Fruit fly (Drosophila melanogaster) whole organism, embryonic: ENCODE data around the gene CG2444.

Experiments used
- CG10209 ChIP-seq: fragments of 200-800 bp; sonication (Bioruptor generic); optimal IDR thresholded peaks from 3 replicates; lab custom pipeline; 2017; ENCODE audit warnings: missing biosample characterization, mild to moderate bottlenecking, missing genetic modification characterization, missing genetic modification reagents
- CG10267 ChIP-seq: fragments of 200-800 bp; sonication (Bioruptor generic); optimal IDR thresholded peaks from 2 replicates; lab custom pipeline; 2018; ENCODE audit warnings: missing biosample characterization, mild to moderate bottlenecking, missing genetic modification characterization, moderate library complexity
- CG10959 ChIP-seq: fragments of 200-800 bp; sonication (Bioruptor generic); IDR thresholded peaks from 2 replicates; pipeline ENCODE4 v1.3.6; 2022; ENCODE audit warnings: missing biosample characterization, missing genetic modification characterization
- CG12659 ChIP-seq: fragments of 200-800 bp; sonication (Bioruptor generic); optimal IDR thresholded peaks from 3 replicates; lab custom pipeline; 2017; ENCODE audit warnings: mild to moderate bottlenecking, missing biosample characterization, missing genetic modification reagents, missing genetic modification characterization
- CG12942 ChIP-seq: fragments of 200-800 bp; sonication (Bioruptor generic); optimal IDR thresholded peaks from 3 replicates; lab custom pipeline; 2016; ENCODE audit warnings: missing biosample characterization, missing genetic modification characterization
- CG13775 ChIP-seq: fragments of 200-800 bp; sonication (Bioruptor generic); optimal IDR thresholded peaks from 3 replicates; lab custom pipeline; 2017; ENCODE audit warnings: missing biosample characterization, mild to moderate bottlenecking, missing genetic modification characterization
- CG14710 ChIP-seq: fragments of 200-800 bp; sonication (Bioruptor generic); optimal IDR thresholded peaks from 3 replicates; lab custom pipeline; 2019; ENCODE audit warnings: missing biosample characterization, mild to moderate bottlenecking, missing genetic modification characterization, moderate library complexity
- CG2875 ChIP-seq: fragments of 200-800 bp; sonication (Bioruptor generic); optimal IDR thresholded peaks from 2 replicates; lab custom pipeline; 2017; ENCODE audit warnings: missing biosample characterization, mild to moderate bottlenecking, missing genetic modification characterization, missing genetic modification reagents
- CG30020 ChIP-seq: fragments of 200-800 bp; optimal IDR thresholded peaks from 2 replicates; lab custom pipeline; 2019; ENCODE audit warnings: missing biosample characterization, mild to moderate bottlenecking, missing genetic modification characterization, moderate library complexity
- CG31224 ChIP-seq: fragments of 200-800 bp; sonication (Bioruptor generic); IDR thresholded peaks from 2 replicates; pipeline ENCODE4 v1.3.6; 2022; ENCODE audit warnings: missing biosample characterization, missing genetic modification characterization
- CG32767 ChIP-seq: fragments of 200-800 bp; sonication (Bioruptor generic); IDR thresholded peaks from 2 replicates; pipeline ENCODE4 v1.3.6; 2022; ENCODE audit warnings: missing biosample characterization, missing genetic modification characterization
- CG3726 ChIP-seq: fragments of 200-800 bp; sonication (Bioruptor generic); IDR thresholded peaks from 3 replicates; pipeline ENCODE4, ENCODE4 v1.3.6; 2022; ENCODE audit warnings: missing biosample characterization, missing genetic modification characterization
- CG5180 ChIP-seq: fragments of 200-800 bp; sonication (Bioruptor generic); optimal IDR thresholded peaks from 3 replicates; lab custom pipeline; 2017; ENCODE audit warnings: missing biosample characterization, missing genetic modification characterization, mild to moderate bottlenecking, moderate library complexity, missing genetic modification reagents
- CG5953 ChIP-seq: fragments of 200-800 bp; sonication (Bioruptor generic); IDR thresholded peaks from 2 replicates; pipeline ENCODE4 v1.3.6; 2022; ENCODE audit warnings: missing biosample characterization, missing genetic modification characterization
- CG8281 ChIP-seq: fragments of 200-800 bp; sonication (Bioruptor generic); optimal IDR thresholded peaks from 2 replicates; lab custom pipeline; 2018; ENCODE audit warnings: missing biosample characterization, mild to moderate bottlenecking, missing genetic modification characterization, moderate library complexity
- CG8944 ChIP-seq: fragments of 200-800 bp; sonication (Bioruptor generic); optimal IDR thresholded peaks from 3 replicates; lab custom pipeline; 2016; ENCODE audit warnings: missing biosample characterization, missing genetic modification characterization
- Dek ChIP-seq: fragments of 200-800 bp; sonication (Bioruptor generic); optimal IDR thresholded peaks from 3 replicates; lab custom pipeline; 2019; ENCODE audit warnings: missing biosample characterization, mild to moderate bottlenecking, missing genetic modification characterization, moderate library complexity
- Dfd ChIP-seq, 2 experiments: fragments of >200 bp; optimal IDR thresholded peaks; 2 replicates each; lab custom pipeline; 2017; ENCODE audit warnings: missing biosample characterization in 2 of 2, missing genetic modification characterization in 2 of 2
- ERR ChIP-seq: fragments of 200-800 bp; sonication (Bioruptor generic); optimal IDR thresholded peaks from 2 replicates; lab custom pipeline; 2016; ENCODE audit warnings: missing biosample characterization, missing genetic modification characterization
- Elba2 ChIP-seq: fragments of 200-800 bp; sonication (Bioruptor generic); optimal IDR thresholded peaks from 3 replicates; lab custom pipeline; 2016; ENCODE audit warnings: missing biosample characterization, missing genetic modification characterization
- Fer1 ChIP-seq: fragments of 200-800 bp; sonication (Bioruptor generic); optimal IDR thresholded peaks from 2 replicates; lab custom pipeline; 2017; ENCODE audit warnings: missing biosample characterization, mild to moderate bottlenecking, missing genetic modification characterization
- H15 ChIP-seq: fragments of 200-800 bp; sonication (Bioruptor generic); IDR thresholded peaks from 3 replicates; pipeline ENCODE4 v1.3.6; 2022; ENCODE audit warnings: missing biosample characterization, missing genetic modification characterization
- Hr39 ChIP-seq: fragments of >200 bp; optimal IDR thresholded peaks from 2 replicates; lab custom pipeline; 2017
- Hsf ChIP-seq: fragments of 200-800 bp; sonication (Bioruptor generic); optimal IDR thresholded peaks from 3 replicates; lab custom pipeline; 2016; ENCODE audit warnings: missing biosample characterization, missing genetic modification characterization
- MESR4 ChIP-seq: fragments of 200-800 bp; sonication (Bioruptor generic); optimal IDR thresholded peaks from 2 replicates; lab custom pipeline; 2018; ENCODE audit warnings: missing biosample characterization, mild to moderate bottlenecking, missing genetic modification characterization, moderate library complexity
- Meics ChIP-seq: fragments of 200-800 bp; sonication (Bioruptor generic); optimal IDR thresholded peaks from 2 replicates; lab custom pipeline; 2017; ENCODE audit warnings: missing biosample characterization, mild to moderate bottlenecking, missing genetic modification characterization
- Sry-β ChIP-seq: fragments of 200-800 bp; sonication (Bioruptor generic); optimal IDR thresholded peaks from 2 replicates; lab custom pipeline; 2018; ENCODE audit warnings: missing biosample characterization, mild to moderate bottlenecking, missing genetic modification characterization, moderate library complexity
- Vsx1 ChIP-seq: fragments of 200-800 bp; sonication (Bioruptor generic); optimal IDR thresholded peaks from 2 replicates; lab custom pipeline; 2017; ENCODE audit warnings: missing biosample characterization, mild to moderate bottlenecking, missing genetic modification characterization, missing genetic modification reagents
- amos ChIP-seq: fragments of 200-800 bp; sonication (Bioruptor generic); IDR thresholded peaks from 2 replicates; pipeline ENCODE4 v1.3.6; 2022; ENCODE audit warnings: missing biosample characterization, missing genetic modification characterization; ENCODE audit not compliant: partially characterized antibody
- br ChIP-seq: fragments of >200 bp; optimal IDR thresholded peaks from 2 replicates; lab custom pipeline; 2017
- cato ChIP-seq: fragments of 200-800 bp; sonication (Bioruptor generic); optimal IDR thresholded peaks from 2 replicates; lab custom pipeline; 2016; ENCODE audit warnings: missing biosample characterization, missing genetic modification characterization, borderline replicate concordance
- ci ChIP-seq: fragments of 200-800 bp; sonication (Bioruptor generic); IDR thresholded peaks from 3 replicates; pipeline ENCODE4 v1.3.6; 2022; ENCODE audit warnings: missing biosample characterization, missing genetic modification characterization
- crp ChIP-seq, 2 experiments: fragments of 200-800 bp; sonication (Bioruptor generic); optimal IDR thresholded peaks; 2 replicates in 1 of 2; 3 replicates in 1 of 2; lab custom pipeline; 2017; ENCODE audit warnings: missing biosample characterization in 2 of 2, missing genetic modification characterization in 2 of 2, mild to moderate bottlenecking in 1 of 2, moderate library complexity in 1 of 2
- dimm ChIP-seq: fragments of 200-800 bp; sonication (Bioruptor generic); IDR thresholded peaks from 2 replicates; pipeline ENCODE4 v1.3.6; 2022; ENCODE audit warnings: missing biosample characterization, missing genetic modification characterization
- dpn ChIP-seq, 2 experiments: fragments of 200-800 bp; sonication (Bioruptor generic); optimal IDR thresholded peaks; 3 replicates each; lab custom pipeline; 2016; ENCODE audit warnings: missing biosample characterization in 2 of 2, missing genetic modification characterization in 2 of 2
- gsb ChIP-seq: fragments of 200-800 bp; sonication (Bioruptor generic); IDR thresholded peaks from 2 replicates; pipeline ENCODE4 v1.3.6; 2022; ENCODE audit warnings: missing biosample characterization, missing genetic modification characterization
- h ChIP-seq: fragments of >200 bp; optimal IDR thresholded peaks from 2 replicates; lab custom pipeline; 2017
- ham ChIP-seq: fragments of 200-800 bp; sonication (Bioruptor generic); IDR thresholded peaks from 2 replicates; pipeline ENCODE4 v1.3.6; 2022; ENCODE audit warnings: missing biosample characterization, missing genetic modification characterization
- her ChIP-seq: fragments of 200-800 bp; sonication (Bioruptor generic); optimal IDR thresholded peaks from 2 replicates; lab custom pipeline; 2016; ENCODE audit warnings: missing biosample characterization, missing genetic modification characterization
- kay ChIP-seq: fragments of 200-800 bp; sonication (Bioruptor generic); optimal IDR thresholded peaks from 2 replicates; lab custom pipeline; 2016; ENCODE audit warnings: missing biosample characterization, missing genetic modification characterization
- lab ChIP-seq: fragments of 200-800 bp; sonication (Bioruptor generic); optimal IDR thresholded peaks from 3 replicates; lab custom pipeline; 2017; ENCODE audit warnings: missing biosample characterization, missing genetic modification characterization, mild to moderate bottlenecking, moderate library complexity, missing genetic modification reagents
- lbe ChIP-seq: fragments of 200-800 bp; sonication (Bioruptor generic); optimal IDR thresholded peaks from 2 replicates; lab custom pipeline; 2016; ENCODE audit warnings: missing biosample characterization, mild to moderate bottlenecking, missing genetic modification characterization
- luna ChIP-seq: fragments of 200-800 bp; sonication (Bioruptor generic); optimal IDR thresholded peaks from 2 replicates; lab custom pipeline; 2016; ENCODE audit warnings: missing biosample characterization, missing genetic modification characterization
- nom ChIP-seq: fragments of 200-800 bp; sonication (Bioruptor generic); optimal IDR thresholded peaks from 2 replicates; lab custom pipeline; 2017; ENCODE audit warnings: missing biosample characterization, missing genetic modification characterization, mild to moderate bottlenecking, moderate library complexity, missing genetic modification reagents
- onecut ChIP-seq: fragments of 200-800 bp; sonication (Bioruptor generic); IDR thresholded peaks from 2 replicates; pipeline ENCODE4 v1.3.6; 2022; ENCODE audit warnings: missing biosample characterization, missing genetic modification characterization
- p53 ChIP-seq: fragments of 200-800 bp; sonication (Bioruptor generic); optimal IDR thresholded peaks from 2 replicates; lab custom pipeline; 2016; ENCODE audit warnings: missing biosample characterization, missing genetic modification characterization
- pum ChIP-seq: fragments of 200-800 bp; sonication (Bioruptor generic); optimal IDR thresholded peaks from 2 replicates; lab custom pipeline; 2016; ENCODE audit warnings: missing biosample characterization, missing genetic modification characterization
- sim ChIP-seq: fragments of 200-800 bp; sonication (Bioruptor generic); IDR thresholded peaks from 2 replicates; pipeline ENCODE4 v1.3.6; 2022; ENCODE audit warnings: missing biosample characterization, missing genetic modification characterization
- sug ChIP-seq: fragments of 200-800 bp; optimal IDR thresholded peaks from 2 replicates; lab custom pipeline; 2019; ENCODE audit warnings: missing biosample characterization, mild to moderate bottlenecking, missing genetic modification characterization, moderate library complexity
- yki ChIP-seq: fragments of >200 bp; optimal IDR thresholded peaks from 3 replicates; lab custom pipeline; 2018

CG2444 gene

dm6 chrX:11715937-11716730 lies 11.0 kb upstream of the CG2444 start (continued):
- peak; percentile 90 for TF ChIP-seq Hsf
- peak; percentile 82 for TF ChIP-seq sug
- TF ChIP-seq CG5180: peak; percentile 72
- TF ChIP-seq br (lab: Kevin White, UChicago): no peak
- TF ChIP-seq H15: peak; percentile 37; the same call in 2 of the 3 replicates
- 0 out of 2 replicates have a peak, but pooled peaks have one; percentile 49 for TF ChIP-seq sim
- peak; percentile 35 for TF ChIP-seq p53 (GFP tag; lab: Kevin White, UChicago)
- TF ChIP-seq dpn (GFP tag; optimal IDR thresholded peaks at IDR 0.05; lab: Kevin White, UChicago): peak; percentile 79 to 91
- TF ChIP-seq ham (GFP tag; lab: Robert Waterston, UW): peak; percentile 74
- TF ChIP-seq nom (GFP tag; lab: Kevin White, UChicago): peak; percentile 85
- TF ChIP-seq MESR4 (GFP tag; lab: Kevin White, UChicago): peak; percentile 19
- TF ChIP-seq CG10209 (GFP tag; lab: Kevin White, UChicago): peak; percentile 91
- peak; percentile 74 for TF ChIP-seq cato (GFP tag; lab: Kevin White, UChicago)
- peak; percentile 85 for TF ChIP-seq CG13775 (GFP tag; lab: Kevin White, UChicago)
- no peak for TF ChIP-seq Hr39 (lab: Kevin White, UChicago)
- TF ChIP-seq lbe (GFP tag; lab: Kevin White, UChicago): peak; percentile 82
- peak; percentile 60 for TF ChIP-seq CG31224 (GFP tag; lab: Robert Waterston, UW)
- no peak for TF ChIP-seq Sry-β
- TF ChIP-seq kay: peak; percentile 79
- TF ChIP-seq CG10267 (tag; lab: Kevin White, UChicago): peak; percentile 81
- TF ChIP-seq Meics (GFP tag; lab: Kevin White, UChicago): peak; percentile 93
- TF ChIP-seq CG2875 (GFP tag; lab: Kevin White, UChicago): peak; percentile 77
- peak; percentile 75 for TF ChIP-seq Vsx1 (GFP tag; lab: Kevin White, UChicago)
- no peak for TF ChIP-seq dimm (GFP tag; lab: Robert Waterston, UW)
- TF ChIP-seq CG8944: peak; percentile 79
- peak; percentile 55; the same call in 1 of the 2 replicates for TF ChIP-seq CG5953 (GFP tag; lab: Robert Waterston, UW)
- TF ChIP-seq pum (GFP tag; lab: Kevin White, UChicago): peak; percentile 75
- peak; percentile 81 for TF ChIP-seq Dek
- TF ChIP-seq ERR (GFP tag; lab: Kevin White, UChicago): peak; percentile 84
- TF ChIP-seq CG8281 (tag; lab: Kevin White, UChicago): peak; percentile 70
- TF ChIP-seq CG12942 (GFP tag; lab: Kevin White, UChicago): peak; percentile 82
- TF ChIP-seq CG3726: peak; percentile 45; the same call in 1 of the 3 replicates
- TF ChIP-seq her (GFP tag; lab: Kevin White, UChicago): peak; percentile 63
- peak; percentile 73 for TF ChIP-seq gsb (GFP tag; lab: Robert Waterston, UW)
- peak; percentile 85 for TF ChIP-seq CG14710 (tag; lab: Kevin White, UChicago)
- TF ChIP-seq ci (GFP tag; lab: Robert Waterston, UW): peak; percentile 42; the same call in 1 of the 3 replicates
- peak; percentile 63 for TF ChIP-seq CG30020 (tag; lab: Kevin White, UChicago)
- peak; percentile 91 for TF ChIP-seq lab (GFP tag; lab: Kevin White, UChicago)
- 0 out of 2 replicates have a peak, but pooled peaks have one; percentile 3 for TF ChIP-seq onecut (GFP tag; lab: Robert Waterston, UW)
- TF ChIP-seq CG10959 (GFP tag; lab: Robert Waterston, UW): peak; percentile 82
- TF ChIP-seq amos: peak; percentile 72
- TF ChIP-seq CG12659 (GFP tag; lab: Kevin White, UChicago): peak; percentile 87
- TF ChIP-seq yki: no peak
- TF ChIP-seq Fer1 (GFP tag; lab: Kevin White, UChicago): peak; percentile 88
- no peak for TF ChIP-seq crp (GFP tag; optimal IDR thresholded peaks at IDR 0.05; lab: Kevin White, UChicago)
- no peak for TF ChIP-seq Dfd (GFP tag; optimal IDR thresholded peaks at IDR 0.05; lab: Kevin White, UChicago)
- TF ChIP-seq Elba2: no peak
- TF ChIP-seq h: no peak
- peak; percentile 25 for TF ChIP-seq luna (GFP tag; lab: Kevin White, UChicago)
- TF ChIP-seq CG32767 (GFP tag; lab: Robert Waterston, UW): peak; percentile 90
